Worm (Caenorhabditis elegans) whole organism, L3 larva: Measurements from ENCODE around the gene rab-39.

ENCODE experiments used
- R02D3.7 ChIP-seq: fragments of 150-350 bp; optimal IDR thresholded peaks from 2 replicates; lab custom pipeline; 2014; ENCODE audit warnings: missing biosample characterization, missing genetic modification characterization
- ama-1 ChIP-seq: fragments of 150-350 bp; optimal IDR thresholded peaks from 2 replicates; lab custom pipeline; 2018
- fkh-10 ChIP-seq: sonication (generic microtip); optimal IDR thresholded peaks from 2 replicates; lab custom pipeline; 2017; ENCODE audit warnings: missing biosample characterization, missing genetic modification reagents, missing genetic modification characterization
- mdl-1 ChIP-seq: fragments of 150-350 bp; optimal IDR thresholded peaks from 2 replicates; lab custom pipeline; 2014; ENCODE audit warnings: missing biosample characterization, missing genetic modification characterization
- nhr-12 ChIP-seq: fragments of 150-350 bp; optimal IDR thresholded peaks from 2 replicates; lab custom pipeline; 2014; ENCODE audit warnings: missing biosample characterization, missing genetic modification characterization
- skn-1 ChIP-seq: fragments of 150-350 bp; optimal IDR thresholded peaks from 2 replicates; lab custom pipeline; 2014; ENCODE audit warnings: missing biosample characterization, missing genetic modification characterization

DNA sequence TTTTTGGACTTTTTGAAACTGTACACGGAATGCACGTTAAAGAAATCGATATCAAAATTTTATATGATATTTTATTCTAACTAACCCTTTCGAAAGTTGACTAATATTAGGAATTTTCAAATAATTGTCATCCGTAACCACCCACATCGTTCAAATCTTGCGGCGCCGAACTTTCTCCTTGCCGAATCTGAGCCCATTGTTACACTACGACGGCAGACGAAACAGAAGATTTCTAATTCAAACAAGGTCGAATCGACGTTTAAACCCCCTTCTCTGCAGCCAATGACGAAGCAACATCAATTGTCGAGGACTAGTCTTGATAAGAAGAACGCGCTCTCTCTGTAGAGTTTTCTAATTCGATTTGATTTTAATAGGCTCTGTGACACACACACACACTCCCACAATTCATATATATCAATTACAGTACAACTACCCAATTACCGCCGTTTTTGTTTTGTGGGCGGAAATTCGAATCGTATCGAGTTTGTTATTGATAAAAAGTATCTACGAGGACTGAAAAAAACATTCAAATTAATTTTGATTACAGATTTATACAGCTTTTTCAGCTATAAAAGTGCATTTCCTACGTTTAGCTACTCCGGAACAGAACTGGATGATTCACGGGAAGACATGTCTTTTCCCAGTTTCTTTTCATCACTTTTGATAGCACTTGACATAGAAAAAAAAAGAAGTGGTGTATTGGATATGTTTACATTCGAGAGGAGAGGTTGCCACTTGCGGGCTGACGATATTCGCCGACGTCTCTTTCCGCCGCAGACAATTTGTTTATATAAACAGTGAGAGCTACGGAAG, 38.2 kb downstream of the rab-39 start:
- TF ChIP-seq nhr-12 (no peak), R02D3.7 (tag; lab: Kevin White, UChicago) (no peak), mdl-1 (tag; lab: Kevin White, UChicago) (no peak), fkh-10 (GFP tag; lab: Kevin White, UChicago) (no peak), ama-1 (lab: Kevin White, UChicago) (peak; percentile 19), skn-1 (tag; lab: Kevin White, UChicago) (no peak)
